Worm (Caenorhabditis elegans) whole organism, L4 larva: ENCODE data around the gene Y75D11A.3.
A peak's percentile ranks its signal among the peaks of the same experiment; 100 is the strongest.
"Not testable (repeated sequence)": the region's sequence is repeated elsewhere in the genome, so short reads cannot be mapped to it uniquely, and the experiment has no call there.

Source experiments
- F49E8.2 ChIP-seq: sonication (generic microtip); optimal IDR thresholded peaks from 2 replicates; lab custom pipeline; 2016; ENCODE audit warnings: missing compliant biosample characterization, mild to moderate bottlenecking, missing genetic modification characterization, borderline replicate concordance
- T20F7.1 ChIP-seq: fragments of 200-800 bp; sonication (Bioruptor generic); optimal IDR thresholded peaks from 2 replicates; lab custom pipeline; 2018; ENCODE audit warnings: mild to moderate bottlenecking, missing genetic modification characterization, missing compliant biosample characterization
- T26A8.4 ChIP-seq: fragments of 200-800 bp; sonication (Bioruptor generic); IDR thresholded peaks from 2 replicates; pipeline ENCODE4 v1.3.6; 2022; ENCODE audit warnings: missing genetic modification characterization, missing compliant biosample characterization
- Y75B8A.6 ChIP-seq: fragments of 200-800 bp; sonication (Bioruptor generic); IDR thresholded peaks from 2 replicates; pipeline ENCODE4 v1.3.6; 2022; ENCODE audit warnings: missing genetic modification reagents, missing genetic modification characterization, missing compliant biosample characterization
- arid-1 ChIP-seq: fragments of 200-800 bp; sonication (Bioruptor generic); conservative IDR thresholded peaks from 2 replicates; pipeline ENCODE4 v1.3.6; 2022; ENCODE audit warnings: missing genetic modification reagents, missing genetic modification characterization, missing compliant biosample characterization
- ces-1 ChIP-seq: fragments of 150-350 bp; sonication (generic microtip); optimal IDR thresholded peaks from 4 replicates; lab custom pipeline; 2014; ENCODE audit warnings: missing biosample characterization, missing genetic modification reagents, missing genetic modification characterization
- cey-2 ChIP-seq: sonication (generic microtip); optimal IDR thresholded peaks from 3 replicates; lab custom pipeline; 2017; ENCODE audit warnings: missing genetic modification characterization, mild to moderate bottlenecking, missing compliant biosample characterization, antibody characterized with exemption, borderline replicate concordance; ENCODE audit not compliant: insufficient read depth
- ctbp-1 ChIP-seq: fragments of 200-800 bp; sonication (Bioruptor generic); IDR thresholded peaks from 2 replicates; pipeline ENCODE4 v1.3.6; 2022; ENCODE audit warnings: missing genetic modification reagents, missing genetic modification characterization, missing compliant biosample characterization
- daf-8 ChIP-seq: fragments of 200-800 bp; sonication (Bioruptor generic); IDR thresholded peaks from 2 replicates; pipeline ENCODE4 v1.3.6; 2022; ENCODE audit warnings: missing genetic modification characterization, missing compliant biosample characterization
- dmd-9 ChIP-seq: fragments of 200-800 bp; sonication (Bioruptor generic); IDR thresholded peaks from 2 replicates; pipeline ENCODE4 v1.3.6; 2022; ENCODE audit warnings: missing genetic modification reagents, missing genetic modification characterization, missing compliant biosample characterization
- dve-1 ChIP-seq: sonication (generic microtip); optimal IDR thresholded peaks from 2 replicates; lab custom pipeline; 2017; ENCODE audit warnings: antibody characterized with exemption, mild to moderate bottlenecking, missing genetic modification characterization, missing compliant biosample characterization; ENCODE audit not compliant: insufficient read depth
- fos-1 ChIP-seq: fragments of 150-350 bp; optimal IDR thresholded peaks from 2 replicates; lab custom pipeline; 2014; ENCODE audit warnings: missing biosample characterization, missing genetic modification characterization
- jun-1 ChIP-seq: fragments of 150-350 bp; optimal IDR thresholded peaks from 2 replicates; lab custom pipeline; 2014; ENCODE audit warnings: missing biosample characterization, missing genetic modification reagents, missing genetic modification characterization
- lin-1 ChIP-seq: fragments of 200-800 bp; sonication (Bioruptor generic); IDR thresholded peaks from 2 replicates; pipeline ENCODE4 v1.3.6; 2022; ENCODE audit warnings: missing genetic modification reagents, missing genetic modification characterization, missing compliant biosample characterization
- lin-38 ChIP-seq: fragments of 200-800 bp; sonication (Bioruptor generic); IDR thresholded peaks from 2 replicates; pipeline ENCODE4 v1.3.6; 2022; ENCODE audit warnings: missing genetic modification reagents, missing genetic modification characterization, missing compliant biosample characterization
- lir-3 ChIP-seq: sonication (generic microtip); optimal IDR thresholded peaks from 2 replicates; lab custom pipeline; 2016; ENCODE audit warnings: mild to moderate bottlenecking, missing genetic modification characterization, missing compliant biosample characterization
- lsy-2 ChIP-seq, 2 experiments: fragments of 150-350 bp in 1 of 2; sonication (generic microtip) in 1 of 2; optimal IDR thresholded peaks; 2 replicates each; lab custom pipeline; 2014 to 2017; ENCODE audit warnings: missing biosample characterization in 2 of 2, missing genetic modification characterization in 2 of 2
- madf-5 ChIP-seq, 2 experiments: fragments of 200-800 bp; sonication (Bioruptor generic); IDR thresholded peaks; 2 replicates each; pipeline ENCODE4 v1.3.6; 2022; ENCODE audit warnings: missing compliant biosample characterization in 2 of 2, missing genetic modification characterization in 2 of 2
- mdl-1 ChIP-seq, 2 experiments: fragments of 150-350 bp in 1 of 2; sonication (generic microtip) in 1 of 2; optimal IDR thresholded peaks; 2 replicates each; lab custom pipeline; 2014 to 2017; ENCODE audit warnings: missing biosample characterization in 2 of 2, missing genetic modification characterization in 2 of 2
- mxl-2 ChIP-seq: fragments of 200-800 bp; sonication (Bioruptor generic); conservative IDR thresholded peaks from 2 replicates; pipeline ENCODE4 v1.3.6; 2022; ENCODE audit warnings: missing genetic modification reagents, missing genetic modification characterization, missing compliant biosample characterization
- nhr-111 ChIP-seq: fragments of 200-800 bp; sonication (Bioruptor generic); optimal IDR thresholded peaks from 2 replicates; lab custom pipeline; 2018; ENCODE audit warnings: mild to moderate bottlenecking, missing genetic modification characterization, missing compliant biosample characterization
- nhr-28 ChIP-seq: fragments of 150-350 bp; optimal IDR thresholded peaks from 2 replicates; lab custom pipeline; 2014; ENCODE audit warnings: missing biosample characterization, missing genetic modification characterization
- nhr-41 ChIP-seq: fragments of 200-800 bp; sonication (Bioruptor generic); IDR thresholded peaks from 2 replicates; pipeline ENCODE4 v1.3.6; 2022; ENCODE audit warnings: missing genetic modification reagents, missing genetic modification characterization, missing compliant biosample characterization
- pqm-1 ChIP-seq: sonication (generic microtip); optimal IDR thresholded peaks from 2 replicates; lab custom pipeline; 2017; ENCODE audit warnings: missing biosample characterization, missing genetic modification characterization
- saeg-2 ChIP-seq: fragments of 200-800 bp; sonication (Bioruptor generic); IDR thresholded peaks from 2 replicates; pipeline ENCODE4 v1.3.6; 2022; ENCODE audit warnings: missing genetic modification reagents, missing genetic modification characterization, missing compliant biosample characterization
- sdz-12 ChIP-seq: fragments of 200-800 bp; sonication (Bioruptor generic); optimal IDR thresholded peaks from 2 replicates; lab custom pipeline; 2018; ENCODE audit warnings: mild to moderate bottlenecking, missing genetic modification characterization, missing compliant biosample characterization
- snpc-1.2 ChIP-seq: fragments of 200-800 bp; sonication (Bioruptor generic); IDR thresholded peaks from 2 replicates; pipeline ENCODE4 v1.3.6; 2022; ENCODE audit warnings: missing genetic modification reagents, missing genetic modification characterization, missing compliant biosample characterization
- snpc-4 ChIP-seq: fragments of 150-350 bp; optimal IDR thresholded peaks from 2 replicates; lab custom pipeline; 2014; ENCODE audit warnings: missing biosample characterization, missing genetic modification characterization
- unc-62 ChIP-seq, 3 experiments: fragments of 150-350 bp in 1 of 3; sonication (generic microtip); optimal IDR thresholded peaks in 2 of 3; peaks in 1 of 3; 1 replicate in 1 of 3; 2 replicates in 2 of 3; lab custom pipeline; 2014 to 2017; ENCODE audit warnings: missing biosample characterization in 3 of 3, missing genetic modification characterization in 3 of 3, missing genetic modification reagents in 3 of 3, missing genotype in 1 of 3
- vab-7 ChIP-seq: fragments of 200-800 bp; sonication (Bioruptor generic); IDR thresholded peaks from 2 replicates; pipeline ENCODE4 v1.3.6; 2022; ENCODE audit warnings: missing genetic modification reagents, missing genetic modification characterization, missing compliant biosample characterization
- zfp-2 ChIP-seq: sonication (generic microtip); optimal IDR thresholded peaks from 2 replicates; lab custom pipeline; 2016; ENCODE audit warnings: mild to moderate bottlenecking, missing genetic modification characterization, missing compliant biosample characterization
- zfp-3 ChIP-seq: fragments of 200-800 bp; sonication (Bioruptor generic); conservative IDR thresholded peaks from 2 replicates; pipeline ENCODE4 v1.3.6; 2022; ENCODE audit warnings: missing genetic modification reagents, missing genetic modification characterization, missing compliant biosample characterization

Gene Y75D11A.3

DNA sequence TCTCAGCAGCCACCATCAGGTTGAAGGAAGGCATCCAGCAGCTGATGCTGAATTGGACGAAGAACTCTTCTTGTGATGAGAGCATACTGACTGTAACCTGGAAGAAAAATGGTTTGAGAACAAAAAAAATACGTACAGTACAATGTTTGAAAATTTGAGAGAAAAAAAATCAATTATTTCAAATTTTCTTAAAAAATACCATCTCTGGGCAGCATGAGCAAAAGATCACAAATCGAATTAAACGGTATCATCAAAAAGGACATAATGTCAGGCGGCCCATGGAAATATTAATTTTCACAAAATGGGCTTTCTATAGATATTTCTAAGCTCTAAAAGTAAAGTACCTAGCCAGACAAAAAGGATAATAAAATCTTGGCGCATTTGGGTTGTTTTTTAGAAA lies at the start of gene Y75D11A.3:
Gene Y75D11A.3 (minus strand): TSS at position 101 of the 400 bp plus-strand sequence.
- TF ChIP-seq mxl-2 (GFP tag; lab: Robert Waterston, UW); snpc-4 (tag; lab: Kevin White, UChicago); ces-1 (GFP tag; lab: Kevin White, UChicago): not testable (repeated sequence)
- TF ChIP-seq, all 104 proteins: peak for 0; not testable (repeated sequence) for 104

DNA sequence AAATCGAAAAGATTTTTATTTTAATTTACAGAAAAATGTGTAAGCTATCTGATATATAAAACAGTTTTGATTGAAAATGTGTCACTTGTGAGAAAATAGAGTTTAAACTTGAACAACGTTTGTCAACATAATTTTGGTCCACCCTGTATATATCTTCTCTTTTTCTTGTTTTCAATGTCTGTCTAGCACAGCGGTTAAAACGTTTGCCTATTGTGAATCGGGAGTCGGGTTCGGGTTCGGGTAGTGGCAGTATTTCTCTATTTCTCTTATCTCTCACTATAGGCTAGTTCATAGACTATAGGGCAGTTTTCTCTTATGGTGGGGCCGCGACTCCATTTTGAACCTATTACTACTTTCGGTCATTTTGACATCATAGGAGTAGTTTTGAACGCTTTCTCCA lies 45.1 kb upstream of the Y75D11A.3 start:
- no peak for TF ChIP-seq cey-2 (tag; lab: Kevin White, UChicago)
- TF ChIP-seq ctbp-1 (GFP tag; lab: Robert Waterston, UW) = no peak
- no peak for TF ChIP-seq zfp-2 (tag; lab: Kevin White, UChicago)
- TF ChIP-seq mxl-2 (GFP tag; lab: Robert Waterston, UW) = no peak
- TF ChIP-seq unc-62 (GFP tag; optimal IDR thresholded peaks at IDR 0.05 in 1 of 2; lab: Kevin White, UChicago) = peak in 1 of 2 experiments; percentile 60
- TF ChIP-seq unc-62 (tag; optimal IDR thresholded peaks at IDR 0.05; lab: Kevin White, UChicago) = no peak
- no peak for TF ChIP-seq daf-8 (GFP tag; lab: Robert Waterston, UW)
- no peak for TF ChIP-seq lsy-2 (tag; optimal IDR thresholded peaks at IDR 0.05; lab: Kevin White, UChicago)
- TF ChIP-seq pqm-1 (tag; lab: Kevin White, UChicago) = no peak
- no peak for TF ChIP-seq dmd-9 (GFP tag; lab: Robert Waterston, UW)
- TF ChIP-seq, all 104 proteins: peak for 1

DNA sequence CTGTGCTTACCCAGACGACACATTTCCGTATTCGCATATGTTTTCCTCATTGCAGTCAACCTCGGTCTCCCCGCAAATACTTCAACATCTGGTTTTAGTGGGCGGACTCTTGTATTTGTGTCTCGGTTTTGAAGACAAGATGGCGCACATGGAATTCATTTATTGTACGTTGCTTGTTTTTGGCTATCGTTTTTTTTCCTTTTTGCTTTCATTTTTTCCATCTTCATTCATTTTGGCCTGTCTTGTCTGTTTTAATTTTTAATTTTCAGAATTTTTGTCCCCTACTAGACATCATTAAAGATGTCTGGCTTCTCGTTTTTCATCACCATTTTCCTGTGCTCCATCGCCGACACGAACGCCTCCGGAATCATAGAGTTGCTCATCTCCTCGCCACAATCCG lies 40.6 kb upstream of the Y75D11A.3 start, which contains the start of gene arg-1:
Gene arg-1 (plus strand): TSS at position 301 of the 400 bp plus-strand sequence.
- TF ChIP-seq Y75B8A.6 (no peak), lin-1 (GFP tag; lab: Robert Waterston, UW) (no peak), nhr-41 (GFP tag; lab: Robert Waterston, UW) (no peak), sdz-12 (GFP tag; lab: Kevin White, UChicago) (no peak), T26A8.4 (GFP tag; lab: Robert Waterston, UW) (no peak), T20F7.1 (GFP tag; lab: Kevin White, UChicago) (no peak), saeg-2 (GFP tag; lab: Robert Waterston, UW) (no peak), jun-1 (no peak), lir-3 (tag; lab: Kevin White, UChicago) (no peak), fos-1 (tag; lab: Kevin White, UChicago) (no peak), vab-7 (GFP tag; lab: Robert Waterston, UW) (no peak), mdl-1 (tag; optimal IDR thresholded peaks at IDR 0.05; lab: Kevin White, UChicago) (no peak), zfp-3 (GFP tag; lab: Robert Waterston, UW) (no peak), dve-1 (tag; lab: Kevin White, UChicago) (no peak), nhr-28 (tag; lab: Kevin White, UChicago) (no peak), nhr-111 (GFP tag; lab: Kevin White, UChicago) (no peak), lsy-2 (tag; optimal IDR thresholded peaks at IDR 0.05; lab: Kevin White, UChicago) (no peak)

DNA sequence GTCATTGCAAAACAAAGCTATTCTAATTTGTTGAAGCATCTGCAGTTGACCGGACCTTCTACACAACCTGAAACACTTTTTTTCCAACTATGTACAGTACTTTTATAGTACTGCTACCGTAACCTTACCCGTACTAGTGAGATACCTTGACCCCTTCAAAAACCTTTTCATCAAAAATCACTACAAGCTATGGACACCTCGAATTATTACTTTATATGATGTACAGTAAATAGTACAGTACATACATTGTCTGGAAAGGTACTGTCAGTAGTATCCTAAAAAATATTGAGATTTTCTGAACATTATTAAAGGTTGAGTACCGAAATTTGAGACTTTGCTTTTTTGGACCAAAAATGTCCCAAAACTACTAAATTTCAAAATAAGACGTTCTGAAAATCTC lies 39.7 kb upstream of the Y75D11A.3 start:
- no peak for TF ChIP-seq madf-5 (GFP tag; IDR thresholded peaks at IDR 0.05; lab: Robert Waterston, UW)
- no peak for TF ChIP-seq lir-3 (tag; lab: Kevin White, UChicago)
- TF ChIP-seq lin-38 (GFP tag; lab: Robert Waterston, UW) = no peak
- TF ChIP-seq F49E8.2 = no peak
- TF ChIP-seq unc-62 (GFP tag; optimal IDR thresholded peaks at IDR 0.05 in 1 of 2; lab: Kevin White, UChicago) = peak in 1 of 2 experiments; percentile 98
- no peak for TF ChIP-seq unc-62 (tag; optimal IDR thresholded peaks at IDR 0.05; lab: Kevin White, UChicago)
- no peak for TF ChIP-seq arid-1
- no peak for TF ChIP-seq snpc-1.2 (GFP tag; lab: Robert Waterston, UW)
